Fruit fly (Drosophila melanogaster): ENCODE measurements around the gene Prtl99C.

DNA sequence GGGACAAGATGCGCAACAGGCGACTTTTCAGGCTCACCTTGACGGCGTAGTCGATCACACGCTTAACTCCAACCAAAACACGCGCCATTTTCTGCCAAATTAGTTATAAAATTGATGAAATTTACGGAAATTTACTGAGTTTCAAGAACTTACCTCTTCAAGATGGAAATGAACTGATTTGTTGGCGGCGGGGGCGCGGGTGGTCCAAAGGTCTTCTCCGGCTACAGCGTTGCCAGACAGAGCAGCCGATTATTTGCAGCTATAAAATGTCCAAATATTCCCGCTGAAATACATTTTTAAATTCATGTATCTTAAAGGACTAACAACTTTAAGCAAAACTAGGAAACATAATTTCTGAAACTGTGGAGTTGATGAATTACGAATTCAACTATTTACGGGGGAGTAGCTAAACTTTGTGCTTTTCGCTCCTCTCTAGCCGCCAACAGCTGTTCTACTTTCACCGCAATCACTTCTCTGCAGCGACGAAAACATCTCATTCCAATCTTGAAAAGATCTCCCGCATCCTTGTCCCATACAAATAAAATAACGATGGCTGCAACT, 32.9 kb upstream of the Prtl99C start, which contains the start of the genes Etfb and CG7789:
- TF ChIP-seq CG8478 (optimal IDR thresholded peaks at IDR 0.05) (no peak), CTCF (optimal IDR thresholded peaks at IDR 0.05) (no peak)

All from S2 (cell line).